Worm (Caenorhabditis elegans) whole organism, L4/young adult: ENCODE results near the gene nhr-168.

Experiments
- W03F9.2 ChIP-seq: fragments of 150-350 bp; optimal IDR thresholded peaks from 2 replicates; lab custom pipeline; 2014; ENCODE audit warnings: missing biosample characterization, missing genetic modification characterization
- dao-5 ChIP-seq: sonication (generic microtip); optimal IDR thresholded peaks from 2 replicates; lab custom pipeline; 2016; ENCODE audit warnings: missing genotype, missing genetic modification characterization, moderate library complexity, missing compliant biosample characterization
- him-1 ChIP-seq: sonication (generic microtip); optimal IDR thresholded peaks from 2 replicates; lab custom pipeline; 2016; ENCODE audit warnings: missing genotype, missing genetic modification reagents, missing genetic modification characterization, missing compliant biosample characterization

DNA sequence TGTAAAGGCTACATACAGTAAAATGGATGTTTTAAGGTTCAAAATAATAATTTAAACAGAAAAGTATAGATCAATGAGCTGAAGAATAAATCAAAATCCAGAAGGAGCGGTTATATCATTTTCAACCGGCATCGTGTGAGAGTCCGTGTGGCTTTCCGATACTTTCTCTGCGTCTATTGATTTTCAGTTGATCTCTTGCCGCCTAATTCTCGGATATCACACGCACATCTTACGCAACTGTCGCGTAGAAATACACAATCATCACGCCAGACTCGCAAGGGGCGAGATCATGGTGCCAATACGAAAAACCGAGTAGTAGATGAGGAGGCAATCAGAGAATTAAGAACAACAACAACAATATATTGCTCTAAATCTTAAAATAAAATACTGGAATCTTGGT, 44.8 kb downstream of the nhr-168 start:
- TF ChIP-seq him-1 (no peak), dao-5 (tag; lab: Kevin White, UChicago) (no peak), W03F9.2 (tag; lab: Kevin White, UChicago) (no peak)
